Worm (Caenorhabditis elegans) whole organism, dauer: ENCODE measurements around the gene hcp-2.

Experiments used
- unc-62 ChIP-seq: sonication (generic microtip); optimal IDR thresholded peaks from 2 replicates; lab custom pipeline; 2017; ENCODE audit warnings: missing biosample characterization, missing genetic modification reagents, missing genetic modification characterization

The hcp-2 gene

DNA sequence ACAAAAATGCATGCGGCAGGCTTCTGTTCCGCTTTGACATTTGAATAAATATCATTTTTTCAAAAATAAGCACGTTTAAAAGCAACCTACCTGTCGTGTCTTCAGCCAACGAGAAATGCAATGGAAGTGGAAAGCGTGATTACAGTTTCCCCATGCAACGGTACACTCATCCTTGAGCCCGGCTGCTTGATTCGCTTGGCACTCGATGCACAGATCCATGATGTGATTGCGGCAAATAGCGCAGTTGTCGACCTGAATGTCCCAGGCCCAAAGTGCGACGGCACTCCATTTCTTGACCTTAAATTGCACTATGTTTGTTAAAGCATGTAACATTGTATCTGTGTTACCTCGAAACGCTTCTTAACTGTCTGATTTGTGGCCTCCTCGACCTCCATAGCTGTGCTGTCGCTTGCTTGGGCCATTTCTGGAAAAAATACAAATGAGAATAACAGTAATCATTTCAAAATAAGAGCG is 44.5 kb downstream of the hcp-2 start, which contains the start of gene rbx-1:
TSS of gene rbx-1 (minus strand) at position 424 of the 474 bp plus-strand sequence.
- TF ChIP-seq unc-62 (GFP tag; lab: Kevin White, UChicago): no peak

DNA sequence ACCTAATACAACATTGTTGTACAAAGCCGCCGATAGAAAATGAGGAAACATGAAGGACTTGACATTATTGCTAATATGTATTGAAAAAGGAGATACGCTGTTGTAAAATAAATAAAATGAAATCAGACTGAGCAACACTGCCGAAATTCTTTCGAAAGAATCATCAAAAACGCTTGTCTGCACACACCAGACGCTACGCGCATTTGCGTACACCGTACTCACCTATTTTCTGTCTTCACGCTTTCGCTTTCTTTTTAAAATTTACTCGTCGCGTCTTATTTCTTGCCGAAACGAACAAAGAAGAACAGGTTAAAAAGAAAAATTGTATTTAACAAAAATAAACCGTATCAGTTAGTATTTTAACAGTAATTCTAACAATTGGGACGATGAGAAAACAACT is 45.1 kb downstream of the hcp-2 start:
- TF ChIP-seq unc-62 (GFP tag; lab: Kevin White, UChicago): no peak

DNA sequence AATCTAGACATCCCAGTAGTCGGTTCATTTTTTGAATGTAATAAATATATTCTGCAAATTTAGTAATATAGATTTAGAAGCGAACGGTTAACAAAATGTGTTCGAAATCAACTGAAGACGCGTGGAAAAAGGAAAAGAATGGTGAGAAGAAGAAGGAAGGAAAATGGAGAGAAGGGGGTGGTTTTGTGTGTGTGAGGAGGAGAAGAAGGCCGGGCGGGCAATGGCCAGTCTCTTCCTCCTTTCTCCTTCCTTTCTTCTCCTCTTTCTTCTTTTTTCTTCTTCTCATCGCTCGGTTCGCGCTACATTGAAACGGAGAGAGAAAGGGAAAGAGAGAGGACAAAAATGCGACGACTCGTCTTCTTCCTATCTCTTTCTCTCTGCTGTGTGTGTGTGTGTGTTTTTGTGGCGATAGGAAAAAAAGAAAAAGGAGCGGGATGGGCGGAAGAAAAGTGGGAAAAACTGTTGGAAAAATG is 46.5 kb downstream of the hcp-2 start, which contains the start of gene ztf-9:
TSS of gene ztf-9 (minus strand) at position 51 of the 473 bp plus-strand sequence.
- TF ChIP-seq unc-62 (GFP tag; lab: Kevin White, UChicago): no peak

DNA sequence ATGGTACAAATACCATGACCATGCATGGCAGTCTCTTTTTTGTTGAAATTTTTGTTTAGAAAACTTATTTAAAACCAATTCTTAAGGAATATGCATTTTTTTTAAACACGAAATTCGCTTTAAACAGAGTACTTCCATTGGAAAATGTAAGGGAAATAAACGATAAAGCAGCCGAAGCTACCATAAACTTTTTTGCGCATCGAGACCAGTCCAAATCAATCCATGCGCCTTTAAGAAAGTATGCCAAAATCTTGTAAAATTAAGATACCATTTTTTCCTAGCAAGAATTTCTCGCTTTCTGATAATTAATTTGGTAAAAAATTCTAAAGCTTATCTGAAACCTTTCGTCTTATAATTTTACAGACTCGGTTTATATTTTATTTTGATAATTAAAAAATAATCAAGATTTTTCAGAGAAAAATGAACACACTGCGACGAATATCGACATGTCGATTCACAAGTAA is 47.0 kb downstream of the hcp-2 start, which contains the start of gene ZK287.7:
TSS of gene ZK287.7 (plus strand) at position 414 of the 464 bp plus-strand sequence.
- no peak for TF ChIP-seq unc-62 (GFP tag; lab: Kevin White, UChicago)

DNA sequence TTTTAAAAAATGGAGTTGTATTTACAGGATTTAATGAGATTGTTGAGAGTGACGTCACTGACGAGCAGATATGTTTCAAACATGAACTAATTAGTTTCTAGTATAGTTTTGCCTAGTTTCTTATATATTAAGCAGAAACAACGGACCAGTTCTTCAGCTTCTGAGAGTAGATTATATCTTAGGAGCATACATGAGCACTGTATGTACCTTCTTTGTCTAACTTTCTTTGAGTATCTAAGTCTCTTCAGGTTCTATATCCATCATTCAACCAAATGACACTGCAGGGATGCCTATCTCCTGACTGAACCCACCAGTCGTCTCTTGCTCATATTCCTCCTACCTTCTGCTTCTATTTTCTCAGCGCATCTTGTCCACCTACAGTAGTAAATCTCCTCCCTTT is 51.1 kb downstream of the hcp-2 start, which contains the start of gene her-1:
TSS of gene her-1 (plus strand) at position 301 of the 400 bp plus-strand sequence.
- no peak for TF ChIP-seq unc-62 (GFP tag; lab: Kevin White, UChicago)

DNA sequence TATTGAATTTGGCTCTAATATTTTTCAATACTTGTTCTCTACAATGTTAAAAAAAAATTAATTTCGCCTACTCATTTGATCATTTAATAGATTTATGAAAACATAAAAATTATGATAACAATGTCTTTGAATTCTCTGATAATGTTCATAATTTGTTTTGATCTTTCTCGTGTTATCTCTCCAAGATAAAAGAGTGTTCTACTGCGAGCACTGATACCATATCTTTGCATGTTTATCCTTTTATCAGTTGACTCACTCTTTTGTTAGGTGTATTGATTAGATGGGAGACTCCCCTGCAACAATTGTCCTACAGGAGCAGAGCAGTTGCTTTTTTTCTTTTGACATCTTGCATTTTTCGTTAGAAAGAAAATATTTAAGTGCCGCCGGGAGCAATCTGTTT is 53.6 kb downstream of the hcp-2 start:
- no peak for TF ChIP-seq unc-62 (GFP tag; lab: Kevin White, UChicago)
